Fruit fly (Drosophila melanogaster) whole organism, embryonic: ENCODE results near the gene Sox100B.

Source experiments
- Atf-2 ChIP-seq: fragments of 200-800 bp; sonication (Bioruptor generic); optimal IDR thresholded peaks from 2 replicates; lab custom pipeline; 2016; ENCODE audit warnings: missing biosample characterization, missing genetic modification characterization
- CG10147 ChIP-seq: fragments of 200-800 bp; sonication (Bioruptor generic); optimal IDR thresholded peaks from 2 replicates; lab custom pipeline; 2019; ENCODE audit warnings: missing biosample characterization, mild to moderate bottlenecking, missing genetic modification characterization, moderate library complexity
- CG10267 ChIP-seq: fragments of 200-800 bp; sonication (Bioruptor generic); optimal IDR thresholded peaks from 2 replicates; lab custom pipeline; 2018; ENCODE audit warnings: missing biosample characterization, mild to moderate bottlenecking, missing genetic modification characterization, moderate library complexity
- CG12104 ChIP-seq: fragments of 200-800 bp; sonication (Bioruptor generic); optimal IDR thresholded peaks from 3 replicates; lab custom pipeline; 2016; ENCODE audit warnings: missing biosample characterization, missing genetic modification characterization
- CG14014 ChIP-seq: fragments of 200-800 bp; sonication (Bioruptor generic); IDR thresholded peaks from 2 replicates; pipeline ENCODE4 v1.3.6; 2022; ENCODE audit warnings: missing biosample characterization, missing genetic modification characterization
- CG17186 ChIP-seq: fragments of 200-800 bp; sonication (Bioruptor generic); optimal IDR thresholded peaks from 3 replicates; lab custom pipeline; 2017; ENCODE audit warnings: missing biosample characterization, missing genetic modification reagents, missing genetic modification characterization
- CG17802 ChIP-seq: fragments of 200-800 bp; sonication (Bioruptor generic); optimal IDR thresholded peaks from 2 replicates; lab custom pipeline; 2018; ENCODE audit warnings: missing biosample characterization, mild to moderate bottlenecking, missing genetic modification characterization, moderate library complexity
- CG18011 ChIP-seq: fragments of 200-800 bp; sonication (Bioruptor generic); optimal IDR thresholded peaks from 2 replicates; lab custom pipeline; 2017; ENCODE audit warnings: missing biosample characterization, missing genetic modification characterization, mild to moderate bottlenecking, moderate library complexity, missing genotype
- CG18476 ChIP-seq: fragments of 200-800 bp; sonication (Bioruptor generic); optimal IDR thresholded peaks from 2 replicates; lab custom pipeline; 2016; ENCODE audit warnings: missing biosample characterization, mild to moderate bottlenecking, missing genetic modification characterization
- CG18619 ChIP-seq: fragments of 200-800 bp; sonication (Bioruptor generic); optimal IDR thresholded peaks from 3 replicates; lab custom pipeline; 2017; ENCODE audit warnings: missing biosample characterization, mild to moderate bottlenecking, missing genetic modification characterization
- CG31365 ChIP-seq: fragments of 200-800 bp; sonication (Bioruptor generic); optimal IDR thresholded peaks from 2 replicates; lab custom pipeline; 2018; ENCODE audit warnings: missing biosample characterization, mild to moderate bottlenecking, missing genetic modification characterization
- CG3407 ChIP-seq: fragments of 200-800 bp; sonication (Bioruptor generic); optimal IDR thresholded peaks from 2 replicates; lab custom pipeline; 2018; ENCODE audit warnings: missing biosample characterization, mild to moderate bottlenecking, missing genetic modification characterization
- CG3838 ChIP-seq: fragments of 200-800 bp; sonication (Bioruptor generic); optimal IDR thresholded peaks from 3 replicates; lab custom pipeline; 2016; ENCODE audit warnings: missing biosample characterization, missing genetic modification characterization
- CG4617 ChIP-seq: fragments of 200-800 bp; sonication (Bioruptor generic); optimal IDR thresholded peaks from 3 replicates; lab custom pipeline; 2016; ENCODE audit warnings: missing biosample characterization, missing genetic modification characterization, borderline replicate concordance
- CG7786 ChIP-seq: fragments of 200-800 bp; sonication (Bioruptor generic); optimal IDR thresholded peaks from 2 replicates; lab custom pipeline; 2016; ENCODE audit warnings: missing biosample characterization, missing genetic modification characterization
- CG8478 ChIP-seq: fragments of >200 bp; optimal IDR thresholded peaks from 2 replicates; lab custom pipeline; 2018
- CG8924 ChIP-seq: fragments of 200-800 bp; optimal IDR thresholded peaks from 3 replicates; lab custom pipeline; 2019; ENCODE audit warnings: missing biosample characterization, mild to moderate bottlenecking, missing genetic modification characterization, moderate library complexity
- Dad ChIP-seq: fragments of 200-800 bp; sonication (Bioruptor generic); optimal IDR thresholded peaks from 3 replicates; lab custom pipeline; 2016; ENCODE audit warnings: missing biosample characterization, missing genetic modification characterization
- Kr ChIP-seq: fragments of 200-800 bp; sonication (Bioruptor generic); optimal IDR thresholded peaks from 2 replicates; lab custom pipeline; 2017; ENCODE audit warnings: missing biosample characterization, mild to moderate bottlenecking, missing genetic modification characterization
- MBD-R2 ChIP-seq: fragments of 200-800 bp; sonication (Bioruptor generic); IDR thresholded peaks from 2 replicates; pipeline ENCODE4 v1.3.6; 2022; ENCODE audit warnings: missing biosample characterization, missing genetic modification characterization
- MTF-1 ChIP-seq: fragments of 200-800 bp; sonication (Bioruptor generic); optimal IDR thresholded peaks from 2 replicates; lab custom pipeline; 2018; ENCODE audit warnings: missing biosample characterization, mild to moderate bottlenecking, missing genetic modification characterization, borderline replicate concordance
- Mrtf ChIP-seq: fragments of 200-800 bp; sonication (Bioruptor generic); IDR thresholded peaks from 3 replicates; pipeline ENCODE4 v1.3.6; 2022; ENCODE audit warnings: missing biosample characterization, missing genetic modification characterization
- Oaz ChIP-seq: fragments of 200-800 bp; sonication (Bioruptor generic); IDR thresholded peaks from 2 replicates; pipeline ENCODE4 v1.3.6; 2022; ENCODE audit warnings: missing biosample characterization, missing genetic modification characterization
- Ravus ChIP-seq: fragments of 200-800 bp; sonication (Bioruptor generic); IDR thresholded peaks from 2 replicates; pipeline ENCODE4 v1.3.6; 2022; ENCODE audit warnings: missing biosample characterization, missing genetic modification characterization
- Stat92E ChIP-seq, 3 experiments: fragments of >200 bp in 2 of 3; fragments of 200-800 bp in 1 of 3; sonication (Bioruptor generic) in 1 of 3; optimal IDR thresholded peaks; 2 replicates each; lab custom pipeline; 2017 to 2019; ENCODE audit warnings: missing biosample characterization in 3 of 3, missing genetic modification characterization in 3 of 3, mild to moderate bottlenecking in 1 of 3, moderate library complexity in 1 of 3
- Vsx1 ChIP-seq: fragments of 200-800 bp; sonication (Bioruptor generic); optimal IDR thresholded peaks from 2 replicates; lab custom pipeline; 2017; ENCODE audit warnings: missing biosample characterization, mild to moderate bottlenecking, missing genetic modification characterization, missing genetic modification reagents
- al ChIP-seq: fragments of 200-800 bp; sonication (Bioruptor generic); IDR thresholded peaks from 2 replicates; pipeline ENCODE4 v1.3.6; 2022; ENCODE audit warnings: missing biosample characterization, missing genetic modification characterization
- amos ChIP-seq: fragments of 200-800 bp; sonication (Bioruptor generic); IDR thresholded peaks from 2 replicates; pipeline ENCODE4 v1.3.6; 2022; ENCODE audit warnings: missing biosample characterization, missing genetic modification characterization; ENCODE audit not compliant: partially characterized antibody
- cad ChIP-seq: fragments of >200 bp; optimal IDR thresholded peaks from 2 replicates; lab custom pipeline; 2017; ENCODE audit warnings: missing biosample characterization, missing genetic modification characterization
- dan ChIP-seq: fragments of 200-800 bp; sonication (Bioruptor generic); IDR thresholded peaks from 2 replicates; pipeline ENCODE4 v1.3.6; 2022; ENCODE audit warnings: missing biosample characterization, missing genetic modification characterization
- danr ChIP-seq: fragments of 200-800 bp; sonication (Bioruptor generic); IDR thresholded peaks from 2 replicates; pipeline ENCODE4 v1.3.6; 2022; ENCODE audit warnings: missing biosample characterization, missing genetic modification characterization
- dmrt99B ChIP-seq: fragments of 200-800 bp; sonication (Bioruptor generic); optimal IDR thresholded peaks from 2 replicates; lab custom pipeline; 2018; ENCODE audit warnings: missing biosample characterization, mild to moderate bottlenecking, missing genetic modification characterization, moderate library complexity
- dysf ChIP-seq: fragments of 200-800 bp; sonication (Bioruptor generic); IDR thresholded peaks from 3 replicates; pipeline ENCODE4 v1.3.6; 2022; ENCODE audit warnings: missing biosample characterization, missing genetic modification characterization
- en ChIP-seq: fragments of 200-800 bp; sonication (Bioruptor generic); optimal IDR thresholded peaks from 2 replicates; lab custom pipeline; 2016; ENCODE audit warnings: missing biosample characterization, missing genetic modification characterization
- ewg ChIP-seq: fragments of 200-800 bp; sonication (Bioruptor generic); optimal IDR thresholded peaks from 3 replicates; lab custom pipeline; 2017; ENCODE audit warnings: mild to moderate bottlenecking, missing biosample characterization, missing genetic modification reagents, missing genetic modification characterization
- fd64A ChIP-seq: fragments of 200-800 bp; sonication (Bioruptor generic); optimal IDR thresholded peaks from 3 replicates; lab custom pipeline; 2018; ENCODE audit warnings: missing biosample characterization, mild to moderate bottlenecking, missing genetic modification characterization
- gro ChIP-seq: fragments of 200-800 bp; sonication (Bioruptor generic); optimal IDR thresholded peaks from 2 replicates; lab custom pipeline; 2016; ENCODE audit warnings: missing biosample characterization, missing genetic modification characterization
- insv ChIP-seq, 2 experiments: fragments of 200-800 bp; sonication (Bioruptor generic); optimal IDR thresholded peaks; 3 replicates each; lab custom pipeline; 2016 to 2018; ENCODE audit warnings: missing biosample characterization in 2 of 2, missing genetic modification characterization in 2 of 2
- kni ChIP-seq: fragments of 200-800 bp; sonication (Bioruptor generic); optimal IDR thresholded peaks from 3 replicates; lab custom pipeline; 2017; ENCODE audit warnings: mild to moderate bottlenecking, missing biosample characterization, missing genetic modification reagents, missing genetic modification characterization
- lov ChIP-seq, 2 experiments: fragments of 200-800 bp in 1 of 2; fragments of >200 bp in 1 of 2; sonication (Bioruptor generic) in 1 of 2; IDR thresholded peaks in 1 of 2; optimal IDR thresholded peaks in 1 of 2; 2 replicates in 1 of 2; 3 replicates in 1 of 2; pipeline versions ENCODE4 v1.3.6 to Lab custom; 2017 to 2022; ENCODE audit warnings: missing biosample characterization in 1 of 2, missing genetic modification characterization in 1 of 2
- nerfin-2 ChIP-seq: fragments of 200-800 bp; sonication (Bioruptor generic); IDR thresholded peaks from 2 replicates; pipeline ENCODE4 v1.3.6; 2022; ENCODE audit warnings: missing biosample characterization, missing genetic modification characterization; ENCODE audit not compliant: partially characterized antibody
- odd ChIP-seq: fragments of 200-800 bp; sonication (Bioruptor generic); optimal IDR thresholded peaks from 2 replicates; lab custom pipeline; 2017; ENCODE audit warnings: missing biosample characterization, mild to moderate bottlenecking, missing genetic modification characterization
- sc ChIP-seq, 3 experiments: fragments of >200 bp in 2 of 3; fragments of 200-800 bp in 1 of 3; sonication (Bioruptor generic) in 1 of 3; optimal IDR thresholded peaks; 2 replicates in 2 of 3; 3 replicates in 1 of 3; lab custom pipeline; 2017; ENCODE audit warnings: mild to moderate bottlenecking in 1 of 3, missing biosample characterization in 1 of 3, missing genetic modification characterization in 1 of 3, missing genetic modification reagents in 1 of 3
- scrt ChIP-seq: fragments of 200-800 bp; sonication (Bioruptor generic); optimal IDR thresholded peaks from 2 replicates; lab custom pipeline; 2018; ENCODE audit warnings: missing biosample characterization, mild to moderate bottlenecking, missing genetic modification characterization, moderate library complexity
- sd ChIP-seq: fragments of 200-800 bp; sonication (Bioruptor generic); optimal IDR thresholded peaks from 3 replicates; lab custom pipeline; 2018; ENCODE audit warnings: missing biosample characterization, mild to moderate bottlenecking, missing genetic modification characterization, moderate library complexity
- ttk ChIP-seq: fragments of 200-800 bp; sonication (Bioruptor generic); IDR thresholded peaks from 2 replicates; pipeline ENCODE4 v2.1.2; 2022; ENCODE audit warnings: missing biosample characterization, missing genetic modification characterization
- tup ChIP-seq: fragments of 200-800 bp; sonication (Bioruptor generic); optimal IDR thresholded peaks from 2 replicates; lab custom pipeline; 2016; ENCODE audit warnings: missing biosample characterization, mild to moderate bottlenecking, missing genetic modification characterization, moderate library complexity
- vvl ChIP-seq: fragments of 200-800 bp; sonication (Bioruptor generic); IDR thresholded peaks from 2 replicates; pipeline ENCODE4 v1.3.6; 2022; ENCODE audit warnings: missing biosample characterization, missing genetic modification characterization

Gene Sox100B

DNA sequence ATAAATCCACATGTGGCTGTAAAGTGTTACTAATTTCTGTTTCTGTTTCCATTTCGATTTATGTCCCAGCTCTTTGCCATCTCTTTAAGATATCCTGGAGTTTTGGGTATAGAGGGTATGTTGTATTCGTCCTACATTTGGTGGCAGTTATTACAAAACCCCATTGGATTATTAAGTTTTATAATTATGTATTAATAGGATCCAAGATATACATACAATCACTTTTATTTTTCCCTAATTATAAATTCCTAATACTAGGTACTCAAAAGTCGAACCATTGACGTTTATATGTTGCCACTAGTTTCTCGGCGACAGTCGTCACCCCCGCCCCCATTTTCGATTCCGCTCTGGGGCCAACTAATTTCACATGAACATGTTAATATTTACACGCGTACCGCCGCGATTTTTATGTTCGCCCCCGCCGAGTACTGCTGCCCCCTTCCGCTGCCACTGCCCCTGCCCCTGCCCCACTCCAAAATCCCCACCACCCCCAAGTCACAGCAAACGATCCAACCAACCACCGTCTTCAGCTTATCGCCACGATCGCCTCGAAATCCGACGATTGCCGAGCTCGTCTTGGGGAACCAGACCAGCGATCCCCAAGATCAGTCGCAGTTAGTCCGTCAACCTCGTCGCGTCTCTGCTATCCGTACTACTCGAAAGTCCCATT lies at the start of gene Sox100B (continued):
- peak; percentile 41 for TF ChIP-seq CG3407 (GFP tag; lab: Kevin White, UChicago)
- peak; percentile 76 for TF ChIP-seq CG8924 (tag; lab: Kevin White, UChicago)
- TF ChIP-seq cad (GFP tag; lab: Kevin White, UChicago): no peak
- TF ChIP-seq Kr (GFP tag; lab: Kevin White, UChicago): no peak
- no peak for TF ChIP-seq Oaz (GFP tag; lab: Robert Waterston, UW)
- TF ChIP-seq CG17186 (GFP tag; lab: Kevin White, UChicago): no peak
- peak; percentile 35 for TF ChIP-seq ewg (GFP tag; lab: Kevin White, UChicago)
- no peak for TF ChIP-seq CG14014 (GFP tag; lab: Robert Waterston, UW)
- TF ChIP-seq CG18011 (GFP tag; lab: Kevin White, UChicago): no peak
- no peak for TF ChIP-seq sc (optimal IDR thresholded peaks at IDR 0.05; lab: Kevin White, UChicago)
- peak; percentile 54 for TF ChIP-seq sc (GFP tag; optimal IDR thresholded peaks at IDR 0.05; lab: Kevin White, UChicago)
- peak; percentile 17 for TF ChIP-seq kni
- no peak for TF ChIP-seq CG10147 (GFP tag; lab: Kevin White, UChicago)
- TF ChIP-seq tup: no peak
- no peak for TF ChIP-seq amos (GFP tag; lab: Robert Waterston, UW)
- no peak for TF ChIP-seq gro (GFP tag; lab: Kevin White, UChicago)
- no peak for TF ChIP-seq nerfin-2 (GFP tag; lab: Robert Waterston, UW)
- TF ChIP-seq CG4617: peak; percentile 20
- peak; percentile 21 for TF ChIP-seq Atf-2 (GFP tag; lab: Kevin White, UChicago)
- TF ChIP-seq insv (GFP tag; optimal IDR thresholded peaks at IDR 0.05; lab: Kevin White, UChicago): no peak
- TF ChIP-seq vvl: peak; percentile 89
- peak; percentile 17 for TF ChIP-seq CG18619
- peak; percentile 82 for TF ChIP-seq CG10267 (tag; lab: Kevin White, UChicago)
- no peak for TF ChIP-seq MBD-R2 (GFP tag; lab: Robert Waterston, UW)
- no peak for TF ChIP-seq CG8478 (lab: Kevin White, UChicago)
- no peak for TF ChIP-seq fd64A (GFP tag; lab: Kevin White, UChicago)
- TF ChIP-seq Mrtf: peak; percentile 36; the same call in 1 of the 3 replicates
- TF ChIP-seq Stat92E (GFP tag; optimal IDR thresholded peaks at IDR 0.05; lab: Kevin White, UChicago): no peak
- peak; percentile 32 for TF ChIP-seq CG12104 (GFP tag; lab: Kevin White, UChicago)
- TF ChIP-seq Vsx1 (GFP tag; lab: Kevin White, UChicago): peak; percentile 6
- no peak for TF ChIP-seq CG7786 (GFP tag; lab: Kevin White, UChicago)
- peak; percentile 5 for TF ChIP-seq scrt
- TF ChIP-seq lov (optimal IDR thresholded peaks at IDR 0.05; lab: Kevin White, UChicago): no peak
- peak; percentile 72; the same call in 2 of the 3 replicates for TF ChIP-seq lov (GFP tag; IDR thresholded peaks at IDR 0.05; lab: Robert Waterston, UW)
- no peak for TF ChIP-seq odd
- TF ChIP-seq danr (GFP tag; lab: Robert Waterston, UW): no peak
- TF ChIP-seq dysf (GFP tag; lab: Robert Waterston, UW): peak; percentile 73
- TF ChIP-seq en: no peak
- TF ChIP-seq sd (tag; lab: Kevin White, UChicago): no peak
- peak; percentile 74 for TF ChIP-seq dan (GFP tag; lab: Robert Waterston, UW)
- TF ChIP-seq al (GFP tag; lab: Robert Waterston, UW): no peak
- TF ChIP-seq MTF-1: peak; percentile 2
- peak; percentile 69 for TF ChIP-seq dmrt99B
- TF ChIP-seq CG3838 (GFP tag; lab: Kevin White, UChicago): no peak
- no peak for TF ChIP-seq CG31365 (tag; lab: Kevin White, UChicago)
- TF ChIP-seq Ravus: no peak
- peak; percentile 47; the same call in 1 of the 2 replicates for TF ChIP-seq ttk (GFP tag; lab: Robert Waterston, UW)
- TF ChIP-seq CG18476 (GFP tag; lab: Kevin White, UChicago): no peak
- TF ChIP-seq CG17802 (tag; lab: Kevin White, UChicago): no peak
- TF ChIP-seq Dad (GFP tag; lab: Kevin White, UChicago): no peak
